Fruit fly (Drosophila melanogaster) whole organism, prepupa: ENCODE data around the gene piwi.

Experiments used
- Blimp-1 ChIP-seq: fragments of 200-800 bp; sonication (Bioruptor generic); optimal IDR thresholded peaks from 3 replicates; lab custom pipeline; 2017; ENCODE audit warnings: missing biosample characterization, missing genetic modification characterization, mild to moderate bottlenecking, moderate library complexity, missing genetic modification reagents
- CG10669 ChIP-seq: fragments of 200-800 bp; sonication (Bioruptor generic); optimal IDR thresholded peaks from 3 replicates; lab custom pipeline; 2018; ENCODE audit warnings: missing biosample characterization, mild to moderate bottlenecking, missing genetic modification characterization, moderate library complexity
- CG11294 ChIP-seq: fragments of 200-800 bp; sonication (Bioruptor generic); IDR thresholded peaks from 2 replicates; pipeline ENCODE4 v1.3.6; 2022; ENCODE audit warnings: missing biosample characterization, missing genetic modification characterization
- CG15336 ChIP-seq: fragments of 200-800 bp; sonication (Bioruptor generic); IDR thresholded peaks from 2 replicates; pipeline ENCODE4 v1.3.6; 2022; ENCODE audit warnings: missing biosample characterization, missing genetic modification characterization
- CG1621 ChIP-seq: fragments of 200-800 bp; sonication (Bioruptor generic); optimal IDR thresholded peaks from 3 replicates; lab custom pipeline; 2018; ENCODE audit warnings: missing biosample characterization, mild to moderate bottlenecking, missing genetic modification characterization
- CG3032 ChIP-seq: fragments of 200-800 bp; optimal IDR thresholded peaks from 2 replicates; lab custom pipeline; 2019; ENCODE audit warnings: missing biosample characterization, mild to moderate bottlenecking, missing genetic modification characterization, moderate library complexity
- CG31627 ChIP-seq: fragments of 200-800 bp; sonication (Bioruptor generic); optimal IDR thresholded peaks from 3 replicates; lab custom pipeline; 2016; ENCODE audit warnings: missing biosample characterization, missing genetic modification characterization
- CG32006 ChIP-seq: fragments of 200-800 bp; sonication (Bioruptor generic); optimal IDR thresholded peaks from 3 replicates; lab custom pipeline; 2017; ENCODE audit warnings: missing biosample characterization, mild to moderate bottlenecking, missing genetic modification characterization
- CG34406 ChIP-seq: fragments of 200-800 bp; sonication (Bioruptor generic); optimal IDR thresholded peaks from 3 replicates; lab custom pipeline; 2016; ENCODE audit warnings: missing biosample characterization, missing genetic modification characterization
- CG3919 ChIP-seq: fragments of 200-800 bp; sonication (Bioruptor generic); optimal IDR thresholded peaks from 3 replicates; lab custom pipeline; 2016; ENCODE audit warnings: missing biosample characterization, missing genetic modification characterization
- CG4318 ChIP-seq: fragments of 200-800 bp; sonication (Bioruptor generic); optimal IDR thresholded peaks from 3 replicates; lab custom pipeline; 2017; ENCODE audit warnings: missing biosample characterization, mild to moderate bottlenecking, missing genetic modification characterization
- CG6163 ChIP-seq: fragments of 200-800 bp; sonication (Bioruptor generic); IDR thresholded peaks from 3 replicates; pipeline ENCODE4 v1.3.6; 2022; ENCODE audit warnings: missing biosample characterization, missing genetic modification characterization
- CG6792 ChIP-seq: fragments of 200-800 bp; sonication (Bioruptor generic); optimal IDR thresholded peaks from 3 replicates; lab custom pipeline; 2016; ENCODE audit warnings: missing biosample characterization, missing genetic modification characterization
- CG6808 ChIP-seq: fragments of 200-800 bp; sonication (Bioruptor generic); optimal IDR thresholded peaks from 3 replicates; lab custom pipeline; 2017; ENCODE audit warnings: missing biosample characterization, missing genetic modification characterization, mild to moderate bottlenecking, moderate library complexity, missing genetic modification reagents
- CG6854 ChIP-seq: fragments of 200-800 bp; sonication (Bioruptor generic); optimal IDR thresholded peaks from 2 replicates; lab custom pipeline; 2017; ENCODE audit warnings: missing biosample characterization, mild to moderate bottlenecking, missing genetic modification characterization
- CG7368 ChIP-seq: fragments of 200-800 bp; sonication (Bioruptor generic); optimal IDR thresholded peaks from 3 replicates; lab custom pipeline; 2016; ENCODE audit warnings: missing biosample characterization, missing genetic modification characterization
- CG8119 ChIP-seq: fragments of 200-800 bp; sonication (Bioruptor generic); IDR thresholded peaks from 3 replicates; pipeline ENCODE4 v1.3.6; 2022; ENCODE audit warnings: missing biosample characterization, missing genetic modification characterization
- CG8319 ChIP-seq: fragments of 200-800 bp; sonication (Bioruptor generic); optimal IDR thresholded peaks from 3 replicates; lab custom pipeline; 2016; ENCODE audit warnings: missing biosample characterization, missing genetic modification characterization
- CG9139 ChIP-seq: fragments of 200-800 bp; sonication (Bioruptor generic); optimal IDR thresholded peaks from 3 replicates; lab custom pipeline; 2017; ENCODE audit warnings: missing biosample characterization, mild to moderate bottlenecking, missing genetic modification characterization
- Eip75B ChIP-seq: fragments of 200-800 bp; sonication (Bioruptor generic); optimal IDR thresholded peaks from 3 replicates; lab custom pipeline; 2016; ENCODE audit warnings: missing biosample characterization, missing genetic modification characterization
- Eip78C ChIP-seq: fragments of 200-800 bp; sonication (Bioruptor generic); peaks from one replicate; lab custom pipeline; 2016; ENCODE audit warnings: missing biosample characterization, missing genetic modification characterization
- Eip93F ChIP-seq: fragments of 200-800 bp; sonication (Bioruptor generic); optimal IDR thresholded peaks from 2 replicates; lab custom pipeline; 2016; ENCODE audit warnings: missing biosample characterization, mild to moderate bottlenecking, missing genetic modification characterization
- Ets21C ChIP-seq: fragments of 200-800 bp; sonication (Bioruptor generic); optimal IDR thresholded peaks from 3 replicates; lab custom pipeline; 2016; ENCODE audit warnings: missing biosample characterization, missing genetic modification characterization
- Ets96B ChIP-seq: fragments of 200-800 bp; optimal IDR thresholded peaks from 2 replicates; lab custom pipeline; 2019; ENCODE audit warnings: missing biosample characterization, mild to moderate bottlenecking, missing genetic modification characterization, moderate library complexity
- Gug ChIP-seq: fragments of 200-800 bp; sonication (Bioruptor generic); IDR thresholded peaks from 2 replicates; pipeline ENCODE4 v1.3.6; 2022; ENCODE audit warnings: missing biosample characterization, missing genetic modification characterization
- Hr38 ChIP-seq: sonication (Bioruptor generic); optimal IDR thresholded peaks from 2 replicates; lab custom pipeline; 2016; ENCODE audit warnings: missing biosample characterization, missing genetic modification characterization
- Hr39 ChIP-seq: fragments of 200-800 bp; sonication (Bioruptor generic); optimal IDR thresholded peaks from 2 replicates; lab custom pipeline; 2016; ENCODE audit warnings: missing biosample characterization, missing genetic modification characterization
- Hr4 ChIP-seq: fragments of 200-800 bp; sonication (Bioruptor generic); optimal IDR thresholded peaks from 3 replicates; lab custom pipeline; 2016; ENCODE audit warnings: missing biosample characterization, missing genetic modification characterization
- Lpt ChIP-seq: fragments of 200-800 bp; sonication (Bioruptor generic); optimal IDR thresholded peaks from 3 replicates; lab custom pipeline; 2016; ENCODE audit warnings: missing biosample characterization, missing genetic modification characterization
- Met ChIP-seq: fragments of 200-800 bp; sonication (Bioruptor generic); optimal IDR thresholded peaks from 3 replicates; lab custom pipeline; 2016; ENCODE audit warnings: missing biosample characterization, missing genetic modification characterization
- OdsH ChIP-seq: fragments of 200-800 bp; sonication (Bioruptor generic); optimal IDR thresholded peaks from 3 replicates; lab custom pipeline; 2016; ENCODE audit warnings: missing biosample characterization, missing genetic modification characterization
- Smox ChIP-seq: fragments of 200-800 bp; sonication (Bioruptor generic); optimal IDR thresholded peaks from 3 replicates; lab custom pipeline; 2016; ENCODE audit warnings: missing biosample characterization, missing genetic modification characterization
- Sox14 ChIP-seq: fragments of 200-800 bp; sonication (Bioruptor generic); optimal IDR thresholded peaks from 3 replicates; lab custom pipeline; 2016; ENCODE audit warnings: missing biosample characterization, missing genetic modification characterization
- Sox15 ChIP-seq: fragments of 200-800 bp; sonication (Bioruptor generic); optimal IDR thresholded peaks from 3 replicates; lab custom pipeline; 2016; ENCODE audit warnings: missing biosample characterization, missing genetic modification characterization
- acj6 ChIP-seq: fragments of 200-800 bp; sonication (Bioruptor generic); optimal IDR thresholded peaks from 3 replicates; lab custom pipeline; 2016; ENCODE audit warnings: missing biosample characterization, missing genetic modification characterization
- cyc ChIP-seq: fragments of 200-800 bp; sonication (Bioruptor generic); optimal IDR thresholded peaks from 3 replicates; lab custom pipeline; 2016; ENCODE audit warnings: missing biosample characterization, missing genetic modification characterization
- dac ChIP-seq: fragments of 200-800 bp; sonication (Bioruptor generic); optimal IDR thresholded peaks from 2 replicates; lab custom pipeline; 2017; ENCODE audit warnings: missing biosample characterization, mild to moderate bottlenecking, missing genetic modification characterization
- dsx ChIP-seq: fragments of 200-800 bp; optimal IDR thresholded peaks from 3 replicates; lab custom pipeline; 2019; ENCODE audit warnings: missing biosample characterization, mild to moderate bottlenecking, missing genetic modification characterization, moderate library complexity; ENCODE audit not compliant: poor library complexity, severe bottlenecking
- eg ChIP-seq: fragments of 200-800 bp; sonication (Bioruptor generic); IDR thresholded peaks from 3 replicates; pipeline ENCODE4 v1.3.6; 2022; ENCODE audit warnings: missing biosample characterization, missing genetic modification characterization
- esn ChIP-seq: fragments of 200-800 bp; sonication (Bioruptor generic); optimal IDR thresholded peaks from 2 replicates; lab custom pipeline; 2016; ENCODE audit warnings: missing biosample characterization, mild to moderate bottlenecking, missing genetic modification characterization, moderate library complexity
- fd85E ChIP-seq: fragments of 200-800 bp; sonication (Bioruptor generic); optimal IDR thresholded peaks from 3 replicates; lab custom pipeline; 2016; ENCODE audit warnings: missing biosample characterization, missing genetic modification characterization
- fkh ChIP-seq: fragments of 200-800 bp; sonication (Bioruptor generic); optimal IDR thresholded peaks from 3 replicates; lab custom pipeline; 2017; ENCODE audit warnings: missing biosample characterization, mild to moderate bottlenecking, missing genetic modification characterization, moderate library complexity
- lz ChIP-seq: fragments of 200-800 bp; sonication (Bioruptor generic); optimal IDR thresholded peaks from 3 replicates; lab custom pipeline; 2016; ENCODE audit warnings: missing biosample characterization, missing genetic modification characterization
- net ChIP-seq: fragments of 200-800 bp; sonication (Bioruptor generic); optimal IDR thresholded peaks from 3 replicates; lab custom pipeline; 2016; ENCODE audit warnings: missing biosample characterization, missing genetic modification characterization
- pdm3 ChIP-seq: fragments of 200-800 bp; sonication (Bioruptor generic); optimal IDR thresholded peaks from 3 replicates; lab custom pipeline; 2016; ENCODE audit warnings: missing biosample characterization, missing genetic modification characterization
- salr ChIP-seq, 2 experiments: fragments of 200-800 bp; sonication (Bioruptor generic); optimal IDR thresholded peaks; 3 replicates each; lab custom pipeline; 2016 to 2018; ENCODE audit warnings: missing biosample characterization in 2 of 2, missing genetic modification characterization in 2 of 2, mild to moderate bottlenecking in 1 of 2
- spab ChIP-seq: fragments of 200-800 bp; sonication (Bioruptor generic); optimal IDR thresholded peaks from 2 replicates; lab custom pipeline; 2017; ENCODE audit warnings: missing biosample characterization, mild to moderate bottlenecking, missing genetic modification characterization, missing genetic modification reagents
- ss ChIP-seq, 2 experiments: fragments of 200-800 bp; sonication (Bioruptor generic); optimal IDR thresholded peaks; 2 replicates in 1 of 2; 3 replicates in 1 of 2; lab custom pipeline; 2017 to 2018; ENCODE audit warnings: mild to moderate bottlenecking in 2 of 2, missing biosample characterization in 2 of 2, missing genetic modification characterization in 2 of 2, moderate library complexity in 1 of 2
- svp ChIP-seq: fragments of 200-800 bp; sonication (Bioruptor generic); peaks from one replicate; lab custom pipeline; 2016; ENCODE audit warnings: missing biosample characterization, missing genetic modification characterization
- topi ChIP-seq: fragments of 200-800 bp; sonication (Bioruptor generic); optimal IDR thresholded peaks from 3 replicates; lab custom pipeline; 2016; ENCODE audit warnings: missing biosample characterization, missing genetic modification characterization
- vri ChIP-seq: fragments of 200-800 bp; sonication (Bioruptor generic); optimal IDR thresholded peaks from 3 replicates; lab custom pipeline; 2016; ENCODE audit warnings: missing biosample characterization, mild to moderate bottlenecking, missing genetic modification characterization

The piwi gene

DNA sequence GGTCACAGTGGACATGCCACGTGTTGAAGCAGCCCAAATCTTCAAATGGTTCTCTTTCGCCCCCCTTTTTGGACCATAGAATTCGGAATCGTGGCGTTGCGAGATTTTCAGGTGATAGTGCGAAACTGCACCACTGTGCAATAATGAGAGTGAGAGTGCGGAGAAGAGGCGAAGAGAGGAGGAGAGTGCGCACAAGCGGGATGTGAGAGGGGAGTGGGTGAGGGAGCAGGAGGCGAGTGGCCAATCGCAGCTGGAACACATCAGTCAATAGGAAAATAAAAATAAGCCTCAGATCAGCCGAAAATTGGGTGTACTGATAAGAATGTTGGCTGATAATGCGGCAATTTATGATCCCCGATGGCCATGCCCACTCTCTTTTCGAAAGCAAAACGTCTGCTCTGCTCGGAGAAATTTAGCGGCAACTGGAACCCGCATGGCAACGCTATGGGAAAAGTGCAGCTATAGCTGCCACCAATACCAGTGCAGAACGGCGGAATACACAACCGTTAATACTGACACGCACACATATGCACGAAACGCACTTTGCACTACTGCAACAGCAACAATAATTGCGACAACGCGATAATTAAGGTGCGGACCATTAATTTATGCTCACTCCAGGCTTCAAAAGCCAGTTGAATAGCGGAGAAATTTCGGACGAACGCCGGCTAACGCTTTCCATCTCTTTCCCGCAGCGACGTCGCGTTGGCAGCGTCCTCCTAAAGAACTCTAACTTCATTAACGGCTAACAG lies 19.8 kb downstream of the piwi start:
- TF ChIP-seq ss (GFP tag; optimal IDR thresholded peaks at IDR 0.05; lab: Kevin White, UChicago) = peak; percentile 84
- TF ChIP-seq CG6854 (GFP tag; lab: Kevin White, UChicago) = peak; percentile 50
- no peak for TF ChIP-seq CG7368
- peak; percentile 33 for TF ChIP-seq CG6792
- TF ChIP-seq Hr38 = no peak
- TF ChIP-seq CG34406 (GFP tag; lab: Kevin White, UChicago) = peak; percentile 20
- TF ChIP-seq CG6808 (GFP tag; lab: Kevin White, UChicago) = peak; percentile 79
- TF ChIP-seq Sox15 (GFP tag; lab: Kevin White, UChicago) = no peak
- TF ChIP-seq CG3032 = peak; percentile 22
- no peak for TF ChIP-seq Ets21C (GFP tag; lab: Kevin White, UChicago)
- no peak for TF ChIP-seq Gug (GFP tag; lab: Robert Waterston, UW)
- TF ChIP-seq Blimp-1 (GFP tag; lab: Kevin White, UChicago) = peak; percentile 99
- TF ChIP-seq Hr39 (GFP tag; lab: Kevin White, UChicago) = peak; percentile 15
- no peak for TF ChIP-seq dac (GFP tag; lab: Kevin White, UChicago)
- TF ChIP-seq acj6 (GFP tag; lab: Kevin White, UChicago) = no peak
- TF ChIP-seq Eip75B (GFP tag; lab: Kevin White, UChicago) = peak; percentile 24
- no peak for TF ChIP-seq Eip93F (GFP tag; lab: Kevin White, UChicago)
- TF ChIP-seq dsx (GFP tag; lab: Kevin White, UChicago) = no peak
- TF ChIP-seq pdm3 = peak; percentile 2
- TF ChIP-seq Met = peak; percentile 41
- TF ChIP-seq CG8319 = no peak
- TF ChIP-seq topi = peak; percentile 21
- peak; percentile 93 for TF ChIP-seq svp (GFP tag; lab: Kevin White, UChicago)
- peak; percentile 27 for TF ChIP-seq Ets96B (tag; lab: Kevin White, UChicago)
- TF ChIP-seq vri = peak; percentile 17
- TF ChIP-seq spab (GFP tag; lab: Kevin White, UChicago) = peak; percentile 73
- no peak; the same call in 1 of the 2 replicates for TF ChIP-seq CG11294 (GFP tag; lab: Robert Waterston, UW)
- TF ChIP-seq CG10669 (GFP tag; lab: Kevin White, UChicago) = peak; percentile 43
- peak; percentile 48 for TF ChIP-seq net (GFP tag; lab: Kevin White, UChicago)
- TF ChIP-seq cyc = peak; percentile 8
- TF ChIP-seq esn (GFP tag; lab: Kevin White, UChicago) = peak; percentile 24
- TF ChIP-seq CG31627 = peak; percentile 31
- TF ChIP-seq CG1621 = peak; percentile 50
- peak; percentile 28 for TF ChIP-seq Lpt (GFP tag; lab: Kevin White, UChicago)
- TF ChIP-seq CG9139 (GFP tag; lab: Kevin White, UChicago) = peak; percentile 52
- peak; percentile 1 for TF ChIP-seq CG3919 (GFP tag; lab: Kevin White, UChicago)
- peak; percentile 36 for TF ChIP-seq Sox14
- TF ChIP-seq fkh (GFP tag; lab: Kevin White, UChicago) = peak; percentile 26
- TF ChIP-seq CG32006 (GFP tag; lab: Kevin White, UChicago) = peak; percentile 54
- TF ChIP-seq salr (GFP tag; optimal IDR thresholded peaks at IDR 0.05; lab: Kevin White, UChicago) = peak; percentile 1 to 13
- TF ChIP-seq Hr4 = peak; percentile 46
- peak; percentile 3 for TF ChIP-seq OdsH
- TF ChIP-seq CG15336 = peak; percentile 41
- TF ChIP-seq CG8119 = peak; percentile 49; the same call in 1 of the 3 replicates
- TF ChIP-seq Eip78C (GFP tag; lab: Kevin White, UChicago) = peak; percentile 77
- TF ChIP-seq CG4318 (GFP tag; lab: Kevin White, UChicago) = no peak
- peak; percentile 26; the same call in 1 of the 3 replicates for TF ChIP-seq CG6163 (GFP tag; lab: Robert Waterston, UW)
- peak; percentile 38 for TF ChIP-seq Smox
- peak; percentile 63; the same call in 2 of the 3 replicates for TF ChIP-seq eg (GFP tag; lab: Robert Waterston, UW)
- no peak for TF ChIP-seq lz (GFP tag; lab: Kevin White, UChicago)
- TF ChIP-seq fd85E (GFP tag; lab: Kevin White, UChicago) = no peak
